Worm (Caenorhabditis elegans) whole organism, late embryonic: ENCODE results near the gene C44B12.6.

ENCODE experiments used
- C08G9.2 ChIP-seq: sonication (generic microtip); optimal IDR thresholded peaks from 2 replicates; lab custom pipeline; 2016; ENCODE audit warnings: mild to moderate bottlenecking, missing genetic modification characterization, moderate library complexity, missing compliant biosample characterization
- C38D4.7 ChIP-seq: fragments of 200-800 bp; sonication (Bioruptor generic); optimal IDR thresholded peaks from 2 replicates; lab custom pipeline; 2018; ENCODE audit warnings: mild to moderate bottlenecking, missing genetic modification characterization, moderate library complexity, missing compliant biosample characterization
- F13H6.1 ChIP-seq: sonication (generic microtip); optimal IDR thresholded peaks from 2 replicates; lab custom pipeline; 2016; ENCODE audit warnings: missing genetic modification characterization, missing compliant biosample characterization
- K02D7.2 ChIP-seq: sonication (generic microtip); optimal IDR thresholded peaks from 2 replicates; lab custom pipeline; 2017; ENCODE audit warnings: mild to moderate bottlenecking, missing genetic modification characterization, missing compliant biosample characterization
- T23F11.4 ChIP-seq: fragments of 200-800 bp; sonication (Bioruptor generic); optimal IDR thresholded peaks from 2 replicates; lab custom pipeline; 2018; ENCODE audit warnings: mild to moderate bottlenecking, missing genetic modification characterization, missing compliant biosample characterization
- Y22D7AL.16 ChIP-seq: sonication (generic microtip); optimal IDR thresholded peaks from 2 replicates; lab custom pipeline; 2016; ENCODE audit warnings: missing genetic modification characterization, missing compliant biosample characterization
- ahr-1 ChIP-seq: sonication (generic microtip); optimal IDR thresholded peaks from 2 replicates; lab custom pipeline; 2016; ENCODE audit warnings: missing genetic modification characterization, missing compliant biosample characterization
- ama-1 ChIP-seq: fragments of 150-350 bp; optimal IDR thresholded peaks from 2 replicates; lab custom pipeline; 2014
- ceh-14 ChIP-seq: sonication (generic microtip); optimal IDR thresholded peaks from 2 replicates; lab custom pipeline; 2016; ENCODE audit warnings: missing genotype, missing genetic modification characterization, missing compliant biosample characterization
- ceh-18 ChIP-seq: sonication (generic microtip); optimal IDR thresholded peaks from 2 replicates; lab custom pipeline; 2016; ENCODE audit warnings: missing genetic modification characterization, missing compliant biosample characterization
- ceh-2 ChIP-seq: sonication (generic microtip); optimal IDR thresholded peaks from 2 replicates; lab custom pipeline; 2016; ENCODE audit warnings: missing genotype, missing genetic modification characterization, missing compliant biosample characterization
- ceh-22 ChIP-seq: sonication (generic microtip); optimal IDR thresholded peaks from 2 replicates; lab custom pipeline; 2017; ENCODE audit warnings: missing biosample characterization, missing genetic modification characterization
- ceh-24 ChIP-seq: sonication (generic microtip); optimal IDR thresholded peaks from 2 replicates; lab custom pipeline; 2016; ENCODE audit warnings: mild to moderate bottlenecking, missing genetic modification characterization, missing compliant biosample characterization
- ceh-31 ChIP-seq: sonication (generic microtip); optimal IDR thresholded peaks from 2 replicates; lab custom pipeline; 2016; ENCODE audit warnings: missing genetic modification characterization, missing compliant biosample characterization
- ceh-34 ChIP-seq: sonication (generic microtip); optimal IDR thresholded peaks from 2 replicates; lab custom pipeline; 2016; ENCODE audit warnings: mild to moderate bottlenecking, missing genetic modification characterization, missing compliant biosample characterization
- ceh-48 ChIP-seq: sonication (generic microtip); optimal IDR thresholded peaks from 2 replicates; lab custom pipeline; 2016; ENCODE audit warnings: missing genetic modification characterization, inconsistent platforms, missing compliant biosample characterization
- che-1 ChIP-seq: sonication (generic microtip); optimal IDR thresholded peaks from 2 replicates; lab custom pipeline; 2016; ENCODE audit warnings: mild to moderate bottlenecking, missing genetic modification characterization, missing compliant biosample characterization
- dmd-4 ChIP-seq: sonication (generic microtip); optimal IDR thresholded peaks from 2 replicates; lab custom pipeline; 2016; ENCODE audit warnings: borderline replicate concordance, missing genetic modification characterization, missing compliant biosample characterization
- dve-1 ChIP-seq: sonication (generic microtip); optimal IDR thresholded peaks from 2 replicates; lab custom pipeline; 2017; ENCODE audit warnings: antibody characterized with exemption, mild to moderate bottlenecking, missing genetic modification characterization, missing compliant biosample characterization
- elt-4 ChIP-seq: sonication (generic microtip); optimal IDR thresholded peaks from 2 replicates; lab custom pipeline; 2016; ENCODE audit warnings: missing genetic modification characterization, missing compliant biosample characterization
- ets-4 ChIP-seq: sonication (generic microtip); optimal IDR thresholded peaks from 2 replicates; lab custom pipeline; 2016; ENCODE audit warnings: missing genetic modification characterization, missing compliant biosample characterization
- eyg-1 ChIP-seq: sonication (generic microtip); optimal IDR thresholded peaks from 2 replicates; lab custom pipeline; 2016; ENCODE audit warnings: missing genotype, missing genetic modification characterization, missing compliant biosample characterization
- fax-1 ChIP-seq: sonication (generic microtip); optimal IDR thresholded peaks from 2 replicates; lab custom pipeline; 2016; ENCODE audit warnings: missing genotype, missing genetic modification characterization, missing compliant biosample characterization
- fkh-10 ChIP-seq: fragments of 150-350 bp; optimal IDR thresholded peaks from 2 replicates; lab custom pipeline; 2014; ENCODE audit warnings: missing biosample characterization, missing genetic modification reagents, missing genetic modification characterization
- gmeb-2 ChIP-seq: sonication (generic microtip); optimal IDR thresholded peaks from 2 replicates; lab custom pipeline; 2016; ENCODE audit warnings: missing genetic modification characterization, inconsistent platforms, missing compliant biosample characterization
- hlh-13 ChIP-seq: fragments of 200-800 bp; sonication (Bioruptor generic); optimal IDR thresholded peaks from 2 replicates; lab custom pipeline; 2018; ENCODE audit warnings: mild to moderate bottlenecking, missing genetic modification characterization, missing compliant biosample characterization
- hlh-6 ChIP-seq: sonication (generic microtip); optimal IDR thresholded peaks from 2 replicates; lab custom pipeline; 2016; ENCODE audit warnings: missing genotype, missing genetic modification characterization, missing compliant biosample characterization
- lim-6 ChIP-seq: sonication (generic microtip); optimal IDR thresholded peaks from 2 replicates; lab custom pipeline; 2016; ENCODE audit warnings: missing genetic modification characterization, missing compliant biosample characterization
- lin-11 ChIP-seq: fragments of 200-800 bp; sonication (Bioruptor generic); optimal IDR thresholded peaks from 2 replicates; lab custom pipeline; 2018; ENCODE audit warnings: mild to moderate bottlenecking, missing genetic modification characterization, missing compliant biosample characterization
- madf-2 ChIP-seq: sonication (generic microtip); optimal IDR thresholded peaks from 2 replicates; lab custom pipeline; 2017; ENCODE audit warnings: missing genetic modification characterization, missing compliant biosample characterization
- mec-3 ChIP-seq: sonication (generic microtip); optimal IDR thresholded peaks from 2 replicates; lab custom pipeline; 2016; ENCODE audit warnings: borderline replicate concordance, missing genetic modification characterization, missing compliant biosample characterization
- nfya-1 ChIP-seq: sonication (generic microtip); optimal IDR thresholded peaks from 2 replicates; lab custom pipeline; 2017; ENCODE audit warnings: missing genetic modification characterization, mild to moderate bottlenecking, missing compliant biosample characterization, antibody characterized with exemption, moderate library complexity
- nhr-11 ChIP-seq: fragments of 150-350 bp; optimal IDR thresholded peaks from 2 replicates; lab custom pipeline; 2014; ENCODE audit warnings: missing biosample characterization, missing genetic modification characterization
- nhr-232 ChIP-seq: sonication (generic microtip); optimal IDR thresholded peaks from 2 replicates; lab custom pipeline; 2016; ENCODE audit warnings: missing genetic modification characterization, missing compliant biosample characterization
- npax-4 ChIP-seq: sonication (generic microtip); optimal IDR thresholded peaks from 2 replicates; lab custom pipeline; 2016; ENCODE audit warnings: missing genetic modification characterization, missing compliant biosample characterization
- odd-2 ChIP-seq: sonication (generic microtip); optimal IDR thresholded peaks from 2 replicates; lab custom pipeline; 2017; ENCODE audit warnings: antibody characterized with exemption, mild to moderate bottlenecking, missing genetic modification characterization, missing compliant biosample characterization
- pag-3 ChIP-seq: sonication (generic microtip); optimal IDR thresholded peaks from 2 replicates; lab custom pipeline; 2016; ENCODE audit warnings: missing compliant biosample characterization, missing genetic modification characterization, borderline replicate concordance
- pha-4 ChIP-seq: fragments of 150-350 bp; optimal IDR thresholded peaks from 2 replicates; lab custom pipeline; 2018; ENCODE audit warnings: missing biosample characterization, missing genetic modification reagents, missing genetic modification characterization
- pros-1 ChIP-seq: fragments of 150-350 bp; optimal IDR thresholded peaks from 2 replicates; lab custom pipeline; 2014; ENCODE audit warnings: missing biosample characterization, missing genetic modification reagents, missing genetic modification characterization
- ref-2 ChIP-seq: sonication (generic microtip); optimal IDR thresholded peaks from 2 replicates; lab custom pipeline; 2016; ENCODE audit warnings: missing genetic modification characterization, missing compliant biosample characterization
- rnt-1 ChIP-seq: sonication (generic microtip); optimal IDR thresholded peaks from 2 replicates; lab custom pipeline; 2016; ENCODE audit warnings: missing genetic modification characterization, missing compliant biosample characterization
- sdc-2 ChIP-seq: sonication (generic microtip); optimal IDR thresholded peaks from 2 replicates; lab custom pipeline; 2016; ENCODE audit warnings: missing genotype, missing genetic modification characterization, missing compliant biosample characterization
- sox-2 ChIP-seq: fragments of 200-800 bp; sonication (Bioruptor generic); IDR thresholded peaks from 2 replicates; pipeline ENCODE4 v1.3.6; 2022; ENCODE audit warnings: missing genetic modification reagents, missing genetic modification characterization, missing compliant biosample characterization
- sox-4 ChIP-seq: sonication (generic microtip); optimal IDR thresholded peaks from 2 replicates; lab custom pipeline; 2017; ENCODE audit warnings: mild to moderate bottlenecking, missing genetic modification characterization, inconsistent platforms, missing compliant biosample characterization
- syd-9 ChIP-seq: sonication (generic microtip); optimal IDR thresholded peaks from 2 replicates; lab custom pipeline; 2016; ENCODE audit warnings: mild to moderate bottlenecking, missing genetic modification characterization, moderate library complexity, missing compliant biosample characterization
- unc-3 ChIP-seq, 2 experiments: fragments of 200-800 bp in 1 of 2; sonication (Bioruptor generic) in 1 of 2; sonication (generic microtip) in 1 of 2; conservative IDR thresholded peaks in 1 of 2; optimal IDR thresholded peaks in 1 of 2; 2 replicates each; pipeline versions ENCODE4 v1.3.6 to Lab custom; 2016 to 2022; ENCODE audit warnings: missing compliant biosample characterization in 2 of 2, missing genetic modification characterization in 2 of 2, missing genetic modification reagents in 1 of 2
- zip-5 ChIP-seq: sonication (generic microtip); optimal IDR thresholded peaks from 2 replicates; lab custom pipeline; 2016; ENCODE audit warnings: missing genetic modification characterization, missing compliant biosample characterization
- ztf-16 ChIP-seq: sonication (generic microtip); optimal IDR thresholded peaks from 2 replicates; lab custom pipeline; 2017; ENCODE audit warnings: missing genetic modification characterization, missing compliant biosample characterization

Gene C44B12.6

ce11 chrIV:1096154-1096553, 40.4 kb downstream of the C44B12.6 start:
- TF ChIP-seq eyg-1: no peak
- no peak for TF ChIP-seq K02D7.2 (tag; lab: Kevin White, UChicago)
- TF ChIP-seq C08G9.2 (tag; lab: Kevin White, UChicago): no peak
- no peak for TF ChIP-seq che-1 (tag; lab: Kevin White, UChicago)
- no peak for TF ChIP-seq dmd-4 (tag; lab: Kevin White, UChicago)
- TF ChIP-seq sox-4 (tag; lab: Kevin White, UChicago): no peak
- TF ChIP-seq ceh-34 (tag; lab: Kevin White, UChicago): no peak
- TF ChIP-seq ama-1 (lab: Kevin White, UChicago): no peak
- TF ChIP-seq T23F11.4: no peak
- TF ChIP-seq ceh-24 (tag; lab: Kevin White, UChicago): no peak
- TF ChIP-seq gmeb-2 (tag; lab: Kevin White, UChicago): no peak

- TF ChIP-seq K02D7.2 (tag; lab: Kevin White, UChicago) (no peak), odd-2 (no peak), ref-2 (tag; lab: Kevin White, UChicago) (no peak), ets-4 (peak; percentile 64), ama-1 (lab: Kevin White, UChicago) (no peak), hlh-13 (no peak), sox-2 (peak; percentile 75), hlh-6 (tag; lab: Kevin White, UChicago) (no peak), ztf-16 (tag; lab: Kevin White, UChicago) (peak; percentile 72), eyg-1 (peak; percentile 33), ceh-31 (tag; lab: Kevin White, UChicago) (peak; percentile 76), madf-2 (tag; lab: Kevin White, UChicago) (peak; percentile 71), mec-3 (tag; lab: Kevin White, UChicago) (no peak), lim-6 (tag; lab: Kevin White, UChicago) (peak; percentile 16), sox-4 (tag; lab: Kevin White, UChicago) (no peak), sdc-2 (tag; lab: Kevin White, UChicago) (no peak), lin-11 (tag; lab: Kevin White, UChicago) (peak; percentile 42), pha-4 (tag; lab: Kevin White, UChicago) (no peak), nhr-11 (no peak), ceh-48 (tag; lab: Kevin White, UChicago) (peak; percentile 31), unc-3 (GFP tag; conservative IDR thresholded peaks at IDR 0.05; lab: Robert Waterston, UW) (peak; percentile 51; the same call in 1 of the 2 replicates), unc-3 (tag; optimal IDR thresholded peaks at IDR 0.05; lab: Kevin White, UChicago) (peak; percentile 53), ceh-24 (tag; lab: Kevin White, UChicago) (no peak), nfya-1 (tag; lab: Kevin White, UChicago) (peak; percentile 97), C38D4.7 (GFP tag; lab: Kevin White, UChicago) (peak; percentile 27), ceh-34 (tag; lab: Kevin White, UChicago) (peak; percentile 72), gmeb-2 (tag; lab: Kevin White, UChicago) (peak; percentile 45), ahr-1 (tag; lab: Kevin White, UChicago) (peak; percentile 16), syd-9 (tag; lab: Kevin White, UChicago) (peak; percentile 9), ceh-14 (peak; percentile 83), pros-1 (tag; lab: Kevin White, UChicago) (no peak), npax-4 (tag; lab: Kevin White, UChicago) (no peak), C08G9.2 (tag; lab: Kevin White, UChicago) (peak; percentile 63), rnt-1 (tag; lab: Kevin White, UChicago) (peak; percentile 67), zip-5 (tag; lab: Kevin White, UChicago) (no peak), fax-1 (tag; lab: Kevin White, UChicago) (no peak), ceh-18 (tag; lab: Kevin White, UChicago) (peak; percentile 80), ceh-22 (tag; lab: Kevin White, UChicago) (no peak), ceh-2 (no peak), pag-3 (tag; lab: Kevin White, UChicago) (no peak), fkh-10 (GFP tag; lab: Kevin White, UChicago) (no peak), elt-4 (tag; lab: Kevin White, UChicago) (no peak), Y22D7AL.16 (tag; lab: Kevin White, UChicago) (no peak), nhr-232 (tag; lab: Kevin White, UChicago) (no peak), F13H6.1 (tag; lab: Kevin White, UChicago) (no peak), dve-1 (tag; lab: Kevin White, UChicago) (peak; percentile 43), T23F11.4 (peak; percentile 44)
Observed at ce11 chrIV:1093870-1094564, 42.5 kb downstream of the C44B12.6 start, which contains the start of the genes cct-8 and Y55F3AR.2. Gene cct-8 (minus strand): TSS chrIV:1093920. Gene Y55F3AR.2 (plus strand): TSS chrIV:1094541.
